Worm (Caenorhabditis elegans): ENCODE data around the gene idpb-4.

The idpb-4 gene

DNA sequence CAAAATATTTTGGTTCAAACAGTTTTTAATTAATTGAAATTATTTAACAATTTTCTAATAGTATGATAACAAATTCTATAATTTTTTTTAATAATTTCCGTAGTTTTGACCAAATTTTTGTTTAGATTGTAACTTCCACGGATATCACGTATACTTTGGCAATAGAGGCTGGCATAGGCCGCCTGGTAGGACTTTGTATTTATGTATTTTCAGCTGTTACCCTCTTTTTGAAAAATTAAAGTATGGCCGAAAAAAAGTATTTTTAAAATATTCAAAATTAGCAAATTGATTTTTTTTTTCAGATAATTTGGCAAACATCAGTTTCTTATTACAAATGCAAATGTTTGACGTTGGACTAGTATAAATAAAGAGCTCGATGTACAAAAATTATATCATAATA lies 29.1 kb upstream of the idpb-4 start, which contains the start of the genes nsph-1.1 and K08F8.15:
Gene nsph-1.1 (plus strand): TSS at position 301 of the 400 bp plus-strand sequence.
Gene K08F8.15 (plus strand): TSS at position 335 of the 400 bp plus-strand sequence.
- TF ChIP-seq tra-4 (tag; optimal IDR thresholded peaks at IDR 0.05) (no peak), flt-1 (GFP tag; IDR thresholded peaks at IDR 0.05) (no peak), scrt-1 (GFP tag; IDR thresholded peaks at IDR 0.05) (no peak), F13C5.2 (tag; optimal IDR thresholded peaks at IDR 0.05) (no peak), aly-1 (tag; optimal IDR thresholded peaks at IDR 0.05) (no peak), hmbx-1 (tag; optimal IDR thresholded peaks at IDR 0.05) (no peak), ceh-13 (GFP tag; optimal IDR thresholded peaks at IDR 0.05) (no peak), hmg-4 (GFP tag; optimal IDR thresholded peaks at IDR 0.05) (no peak), B0310.2 (tag; optimal IDR thresholded peaks at IDR 0.05) (no peak), pes-1 (GFP tag; IDR thresholded peaks at IDR 0.05) (no peak), ets-7 (tag; optimal IDR thresholded peaks at IDR 0.05) (no peak), tbx-11 (GFP tag; IDR thresholded peaks at IDR 0.05) (no peak)

DNA sequence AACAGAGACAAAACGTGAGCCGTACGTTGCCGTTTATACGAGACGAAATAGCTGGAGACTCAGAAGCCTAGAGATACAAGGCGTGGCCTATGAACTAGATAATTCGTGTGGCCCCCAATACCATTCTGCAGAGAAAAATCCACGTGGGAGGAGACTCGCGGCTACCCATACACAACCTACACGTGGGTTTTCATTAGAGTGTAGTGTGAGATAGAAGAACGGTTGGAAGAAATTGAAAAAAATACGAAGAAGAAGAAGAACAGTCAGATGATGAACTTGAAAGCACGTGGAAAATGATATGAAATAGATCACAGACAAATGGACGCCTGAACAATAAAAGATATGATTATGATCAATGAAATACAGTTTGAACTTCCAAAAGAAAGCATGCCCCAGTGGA lies 27.8 kb upstream of the idpb-4 start:
- TF ChIP-seq scrt-1 (GFP tag; IDR thresholded peaks at IDR 0.05) (no peak), hnd-1 (tag; optimal IDR thresholded peaks at IDR 0.05) (no peak), ama-1 (optimal IDR thresholded peaks at IDR 0.05) (no peak), tra-4 (tag; optimal IDR thresholded peaks at IDR 0.05) (no peak), hmg-4 (GFP tag; optimal IDR thresholded peaks at IDR 0.05) (no peak), hmbx-1 (tag; optimal IDR thresholded peaks at IDR 0.05) (no peak), ceh-13 (GFP tag; optimal IDR thresholded peaks at IDR 0.05) (no peak), tbx-11 (GFP tag; IDR thresholded peaks at IDR 0.05) (no peak), pes-1 (GFP tag; IDR thresholded peaks at IDR 0.05) (no peak), sea-1 (GFP tag; conservative IDR thresholded peaks at IDR 0.05) (no peak), flt-1 (GFP tag; IDR thresholded peaks at IDR 0.05) (no peak), B0310.2 (tag; optimal IDR thresholded peaks at IDR 0.05) (no peak), ets-7 (tag; optimal IDR thresholded peaks at IDR 0.05) (no peak), ceh-36 (tag; optimal IDR thresholded peaks at IDR 0.05) (no peak), tbx-37 (GFP tag; conservative IDR thresholded peaks at IDR 0.05) (no peak), F13C5.2 (tag; optimal IDR thresholded peaks at IDR 0.05) (no peak), aly-1 (tag; optimal IDR thresholded peaks at IDR 0.05) (no peak)

DNA sequence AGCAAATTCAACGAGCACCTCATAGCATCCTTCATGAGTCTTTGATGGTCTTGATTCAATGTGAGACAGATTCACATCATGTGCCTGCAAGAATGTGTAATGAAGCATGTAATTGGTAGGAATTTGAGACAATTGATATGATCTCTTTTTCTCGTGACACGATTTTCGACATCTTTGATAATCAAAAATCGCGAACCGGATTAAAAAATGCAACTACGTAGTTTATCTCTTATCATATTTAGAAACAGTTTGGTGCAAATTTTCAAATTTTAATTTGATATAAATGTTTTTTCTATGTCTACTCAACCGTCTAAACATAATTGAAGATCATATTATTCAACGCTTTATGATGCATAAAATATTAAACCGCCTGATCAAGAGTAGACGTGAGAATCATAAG lies 27.0 kb upstream of the idpb-4 start:
- TF ChIP-seq B0310.2 (tag; optimal IDR thresholded peaks at IDR 0.05) (no peak), ama-1 (optimal IDR thresholded peaks at IDR 0.05) (no peak), ets-7 (tag; optimal IDR thresholded peaks at IDR 0.05) (no peak), ceh-13 (GFP tag; optimal IDR thresholded peaks at IDR 0.05) (no peak), hnd-1 (tag; optimal IDR thresholded peaks at IDR 0.05) (no peak), sea-1 (GFP tag; conservative IDR thresholded peaks at IDR 0.05) (no peak), pes-1 (GFP tag; IDR thresholded peaks at IDR 0.05) (no peak), tbx-11 (GFP tag; IDR thresholded peaks at IDR 0.05) (no peak), flt-1 (GFP tag; IDR thresholded peaks at IDR 0.05) (no peak), aly-1 (tag; optimal IDR thresholded peaks at IDR 0.05) (no peak), hmbx-1 (tag; optimal IDR thresholded peaks at IDR 0.05) (no peak), ceh-36 (tag; optimal IDR thresholded peaks at IDR 0.05) (no peak), F13C5.2 (tag; optimal IDR thresholded peaks at IDR 0.05) (no peak), tra-4 (tag; optimal IDR thresholded peaks at IDR 0.05) (no peak), scrt-1 (GFP tag; IDR thresholded peaks at IDR 0.05) (no peak), tbx-37 (GFP tag; conservative IDR thresholded peaks at IDR 0.05) (no peak), hmg-4 (GFP tag; optimal IDR thresholded peaks at IDR 0.05) (no peak)

DNA sequence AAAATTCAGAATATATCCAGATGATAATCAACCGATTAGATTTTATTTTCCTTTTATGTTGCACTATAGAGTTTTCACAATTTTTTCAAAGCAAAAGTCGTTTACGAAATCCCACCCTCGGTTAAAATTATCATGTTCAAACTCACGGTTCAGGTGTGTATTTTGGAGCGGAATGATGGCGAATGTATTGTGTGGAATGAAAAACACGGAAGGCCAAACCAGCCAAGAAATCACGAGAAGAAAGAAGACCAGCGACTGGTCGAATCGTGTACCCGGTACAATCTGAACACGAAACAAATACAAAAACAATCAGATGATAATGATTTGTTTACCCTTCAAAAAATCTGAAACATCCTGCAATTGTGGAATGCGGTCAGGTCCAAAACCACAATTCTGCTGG lies 26.0 kb upstream of the idpb-4 start:
- TF ChIP-seq tbx-37 (GFP tag; conservative IDR thresholded peaks at IDR 0.05), result no peak
- TF ChIP-seq pes-1 (GFP tag; IDR thresholded peaks at IDR 0.05), result no peak
- TF ChIP-seq ceh-13 (GFP tag; optimal IDR thresholded peaks at IDR 0.05), result no peak
- no peak for TF ChIP-seq ama-1 (optimal IDR thresholded peaks at IDR 0.05)
- no peak for TF ChIP-seq hmg-4 (GFP tag; optimal IDR thresholded peaks at IDR 0.05)
- TF ChIP-seq aly-1 (tag; optimal IDR thresholded peaks at IDR 0.05), result no peak
- TF ChIP-seq hnd-1 (tag; optimal IDR thresholded peaks at IDR 0.05), result no peak
- no peak for TF ChIP-seq tbx-11 (GFP tag; IDR thresholded peaks at IDR 0.05)
- TF ChIP-seq ets-7 (tag; optimal IDR thresholded peaks at IDR 0.05), result no peak
- TF ChIP-seq B0310.2 (tag; optimal IDR thresholded peaks at IDR 0.05), result no peak
- no peak for TF ChIP-seq flt-1 (GFP tag; IDR thresholded peaks at IDR 0.05)
- TF ChIP-seq scrt-1 (GFP tag; IDR thresholded peaks at IDR 0.05), result no peak
- no peak for TF ChIP-seq tra-4 (tag; optimal IDR thresholded peaks at IDR 0.05)
- no peak for TF ChIP-seq F13C5.2 (tag; optimal IDR thresholded peaks at IDR 0.05)
- no peak for TF ChIP-seq sea-1 (GFP tag; conservative IDR thresholded peaks at IDR 0.05)

DNA sequence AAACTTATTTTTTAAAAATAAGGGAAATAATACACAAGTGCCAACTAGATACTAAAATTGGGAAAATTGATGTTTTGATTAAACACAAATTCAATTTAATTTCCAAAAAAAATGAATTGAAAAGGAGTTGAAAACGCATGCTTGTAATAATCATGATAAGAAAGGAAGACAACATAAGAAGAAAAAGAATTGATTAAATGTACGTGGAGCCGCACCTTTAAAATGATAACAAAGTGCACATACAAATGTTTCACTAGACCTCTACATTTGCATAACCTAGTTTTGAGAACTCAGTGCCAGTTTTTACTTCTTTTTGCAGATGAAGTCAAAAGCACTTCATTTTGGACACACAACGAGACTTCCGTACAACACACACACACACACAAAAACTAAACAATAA lies 24.4 kb upstream of the idpb-4 start:
- TF ChIP-seq scrt-1 (GFP tag; IDR thresholded peaks at IDR 0.05) (no peak), tbx-37 (GFP tag; conservative IDR thresholded peaks at IDR 0.05) (no peak), ama-1 (optimal IDR thresholded peaks at IDR 0.05) (no peak), hmg-4 (GFP tag; optimal IDR thresholded peaks at IDR 0.05) (no peak)

DNA sequence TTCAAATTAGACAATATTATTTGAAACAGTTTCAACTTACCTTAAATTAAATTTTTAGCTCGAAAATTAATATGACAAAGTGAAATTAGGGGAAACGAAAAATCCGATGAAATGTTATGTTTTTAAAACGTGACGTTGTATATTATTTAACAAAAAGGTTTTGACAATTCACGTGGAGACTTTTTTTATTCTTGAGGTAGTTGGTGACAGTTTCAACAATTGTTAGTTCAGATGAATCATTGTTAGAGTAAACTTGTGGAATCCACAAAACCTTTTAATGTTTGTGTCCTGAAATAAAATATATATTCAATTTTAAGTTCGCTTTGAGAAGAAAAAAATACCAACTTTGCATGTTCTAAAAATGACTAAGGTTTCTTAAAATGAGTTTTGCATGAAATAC lies 22.1 kb upstream of the idpb-4 start, which contains the start of gene fut-1:
Gene fut-1 (minus strand): TSS at position 101 of the 400 bp plus-strand sequence.
- TF ChIP-seq aly-1 (tag; optimal IDR thresholded peaks at IDR 0.05) (no peak), hmbx-1 (tag; optimal IDR thresholded peaks at IDR 0.05) (no peak), scrt-1 (GFP tag; IDR thresholded peaks at IDR 0.05) (no peak), F13C5.2 (tag; optimal IDR thresholded peaks at IDR 0.05) (no peak), sea-1 (GFP tag; conservative IDR thresholded peaks at IDR 0.05) (no peak), hmg-4 (GFP tag; optimal IDR thresholded peaks at IDR 0.05) (no peak), tbx-11 (GFP tag; IDR thresholded peaks at IDR 0.05) (no peak), tra-4 (tag; optimal IDR thresholded peaks at IDR 0.05) (no peak), flt-1 (GFP tag; IDR thresholded peaks at IDR 0.05) (no peak), ets-7 (tag; optimal IDR thresholded peaks at IDR 0.05) (no peak), B0310.2 (tag; optimal IDR thresholded peaks at IDR 0.05) (no peak), ama-1 (optimal IDR thresholded peaks at IDR 0.05) (no peak), hnd-1 (tag; optimal IDR thresholded peaks at IDR 0.05) (no peak), ceh-36 (tag; optimal IDR thresholded peaks at IDR 0.05) (no peak)

DNA sequence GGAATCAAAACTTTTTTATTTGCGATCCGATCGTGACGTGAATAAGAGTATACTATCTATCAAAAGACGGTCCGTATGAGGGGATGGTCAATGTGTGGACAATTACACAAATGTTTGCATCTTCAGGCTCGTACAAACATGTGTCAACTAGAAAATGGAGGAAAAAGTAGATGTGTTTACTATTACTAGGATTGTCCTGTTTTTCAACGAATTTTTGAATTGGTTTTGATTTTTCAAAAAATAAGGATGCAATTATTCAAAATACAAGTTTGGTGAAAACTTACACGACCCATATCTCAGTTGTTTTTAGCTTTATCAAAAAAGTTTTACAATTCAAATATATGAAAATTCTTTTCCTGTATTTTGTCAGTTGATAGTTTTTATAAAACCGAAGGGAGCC lies 17.9 kb upstream of the idpb-4 start, which contains the start of gene K08F8.7:
Gene K08F8.7 (minus strand): TSS at position 101 of the 400 bp plus-strand sequence.
- TF ChIP-seq ets-7 (tag; optimal IDR thresholded peaks at IDR 0.05) (no peak), tra-4 (tag; optimal IDR thresholded peaks at IDR 0.05) (no peak)

All from whole organism, early embryonic.